Fruit fly (Drosophila melanogaster) whole organism, embryonic: Measurements from ENCODE around the gene CG3339.
A peak's percentile ranks its signal among the peaks of the same experiment; 100 is the strongest.

Source experiments
- Asciz ChIP-seq: fragments of 200-800 bp; sonication (Bioruptor generic); optimal IDR thresholded peaks from 2 replicates; lab custom pipeline; 2017; ENCODE audit warnings: missing biosample characterization, mild to moderate bottlenecking, missing genetic modification characterization, missing genetic modification reagents
- CG10462 ChIP-seq: fragments of 200-800 bp; sonication (Bioruptor generic); optimal IDR thresholded peaks from 2 replicates; lab custom pipeline; 2016; ENCODE audit warnings: missing biosample characterization, missing genetic modification characterization
- CG10543 ChIP-seq: fragments of 200-800 bp; sonication (Bioruptor generic); optimal IDR thresholded peaks from 3 replicates; lab custom pipeline; 2017; ENCODE audit warnings: missing biosample characterization, mild to moderate bottlenecking, missing genetic modification characterization, moderate library complexity
- CG10565 ChIP-seq: fragments of 200-800 bp; sonication (Bioruptor generic); optimal IDR thresholded peaks from 3 replicates; lab custom pipeline; 2016; ENCODE audit warnings: missing biosample characterization, mild to moderate bottlenecking, missing genetic modification characterization
- CG11085 ChIP-seq: fragments of 200-800 bp; sonication (Bioruptor generic); IDR thresholded peaks from 2 replicates; pipeline ENCODE4 v1.3.6; 2022; ENCODE audit warnings: missing biosample characterization, missing genetic modification characterization
- CG11560 ChIP-seq: fragments of 200-800 bp; sonication (Bioruptor generic); IDR thresholded peaks from 3 replicates; pipeline ENCODE4 v1.3.6; 2022; ENCODE audit warnings: missing biosample characterization, missing genetic modification characterization
- CG12104 ChIP-seq: fragments of 200-800 bp; sonication (Bioruptor generic); optimal IDR thresholded peaks from 3 replicates; lab custom pipeline; 2016; ENCODE audit warnings: missing biosample characterization, missing genetic modification characterization
- CG12744 ChIP-seq: fragments of 200-800 bp; sonication (Bioruptor generic); optimal IDR thresholded peaks from 2 replicates; lab custom pipeline; 2016; ENCODE audit warnings: missing biosample characterization, missing genetic modification characterization
- CG14710 ChIP-seq: fragments of 200-800 bp; sonication (Bioruptor generic); optimal IDR thresholded peaks from 3 replicates; lab custom pipeline; 2019; ENCODE audit warnings: missing biosample characterization, mild to moderate bottlenecking, missing genetic modification characterization, moderate library complexity
- CG15269 ChIP-seq: fragments of 200-800 bp; sonication (Bioruptor generic); optimal IDR thresholded peaks from 2 replicates; lab custom pipeline; 2018; ENCODE audit warnings: missing biosample characterization, mild to moderate bottlenecking, missing genetic modification characterization, moderate library complexity
- CG15514 ChIP-seq: fragments of 200-800 bp; sonication (Bioruptor generic); optimal IDR thresholded peaks from 3 replicates; lab custom pipeline; 2017; ENCODE audit warnings: missing biosample characterization, missing genetic modification characterization, mild to moderate bottlenecking, moderate library complexity, missing genetic modification reagents
- CG17328 ChIP-seq: fragments of 200-800 bp; sonication (Bioruptor generic); IDR thresholded peaks from 2 replicates; pipeline ENCODE4 v1.3.6; 2022; ENCODE audit warnings: missing biosample characterization, missing genetic modification characterization
- CG18764 ChIP-seq: fragments of 200-800 bp; sonication (Bioruptor generic); optimal IDR thresholded peaks from 3 replicates; lab custom pipeline; 2016; ENCODE audit warnings: missing biosample characterization, missing genetic modification characterization
- CG2712 ChIP-seq: fragments of 200-800 bp; optimal IDR thresholded peaks from 3 replicates; lab custom pipeline; 2019; ENCODE audit warnings: missing biosample characterization, mild to moderate bottlenecking, missing genetic modification characterization, moderate library complexity
- CG31224 ChIP-seq: fragments of 200-800 bp; sonication (Bioruptor generic); IDR thresholded peaks from 2 replicates; pipeline ENCODE4 v1.3.6; 2022; ENCODE audit warnings: missing biosample characterization, missing genetic modification characterization
- CG4282 ChIP-seq: fragments of 200-800 bp; sonication (Bioruptor generic); optimal IDR thresholded peaks from 2 replicates; lab custom pipeline; 2016; ENCODE audit warnings: missing biosample characterization, missing genetic modification characterization
- CG4328 ChIP-seq: fragments of 200-800 bp; sonication (Bioruptor generic); optimal IDR thresholded peaks from 3 replicates; lab custom pipeline; 2017; ENCODE audit warnings: missing biosample characterization, missing genetic modification reagents, missing genetic modification characterization
- CG4617 ChIP-seq: fragments of 200-800 bp; sonication (Bioruptor generic); optimal IDR thresholded peaks from 3 replicates; lab custom pipeline; 2016; ENCODE audit warnings: missing biosample characterization, missing genetic modification characterization, borderline replicate concordance
- CG6654 ChIP-seq: fragments of 200-800 bp; sonication (Bioruptor generic); optimal IDR thresholded peaks from 2 replicates; lab custom pipeline; 2017; ENCODE audit warnings: missing biosample characterization, mild to moderate bottlenecking, missing genetic modification characterization
- CG7928 ChIP-seq: fragments of 200-800 bp; sonication (Bioruptor generic); optimal IDR thresholded peaks from 2 replicates; lab custom pipeline; 2017; ENCODE audit warnings: missing biosample characterization, mild to moderate bottlenecking, missing genetic modification characterization
- CG8290 ChIP-seq, 3 experiments: fragments of 200-800 bp; sonication (Bioruptor generic); optimal IDR thresholded peaks; 2 replicates each; lab custom pipeline; 2016 to 2019; ENCODE audit warnings: missing biosample characterization in 3 of 3, missing genetic modification characterization in 3 of 3, mild to moderate bottlenecking in 2 of 3, moderate library complexity in 1 of 3
- Dad ChIP-seq: fragments of 200-800 bp; sonication (Bioruptor generic); optimal IDR thresholded peaks from 3 replicates; lab custom pipeline; 2016; ENCODE audit warnings: missing biosample characterization, missing genetic modification characterization
- Doc2 ChIP-seq: fragments of 200-800 bp; sonication (Bioruptor generic); IDR thresholded peaks from 2 replicates; pipeline ENCODE4 v1.3.6; 2022; ENCODE audit warnings: missing biosample characterization, missing genetic modification characterization
- H15 ChIP-seq: fragments of 200-800 bp; sonication (Bioruptor generic); IDR thresholded peaks from 3 replicates; pipeline ENCODE4 v1.3.6; 2022; ENCODE audit warnings: missing biosample characterization, missing genetic modification characterization
- HLH3B ChIP-seq: fragments of 200-800 bp; sonication (Bioruptor generic); IDR thresholded peaks from 2 replicates; pipeline ENCODE4 v1.3.6; 2022; ENCODE audit warnings: missing biosample characterization, missing genetic modification characterization
- Hey ChIP-seq: fragments of 200-800 bp; sonication (Bioruptor generic); optimal IDR thresholded peaks from 3 replicates; lab custom pipeline; 2018; ENCODE audit warnings: missing biosample characterization, mild to moderate bottlenecking, missing genetic modification characterization
- Hsf ChIP-seq: fragments of 200-800 bp; sonication (Bioruptor generic); optimal IDR thresholded peaks from 3 replicates; lab custom pipeline; 2016; ENCODE audit warnings: missing biosample characterization, missing genetic modification characterization
- Neu2 ChIP-seq: fragments of 200-800 bp; sonication (Bioruptor generic); optimal IDR thresholded peaks from 3 replicates; lab custom pipeline; 2016; ENCODE audit warnings: missing biosample characterization, missing genetic modification characterization, borderline replicate concordance
- NfI ChIP-seq: fragments of 200-800 bp; sonication (Bioruptor generic); optimal IDR thresholded peaks from 3 replicates; lab custom pipeline; 2018; ENCODE audit warnings: missing biosample characterization, mild to moderate bottlenecking, missing genetic modification characterization, moderate library complexity
- PHDP ChIP-seq: fragments of 200-800 bp; sonication (Bioruptor generic); optimal IDR thresholded peaks from 3 replicates; lab custom pipeline; 2018; ENCODE audit warnings: missing biosample characterization, mild to moderate bottlenecking, missing genetic modification characterization, moderate library complexity
- Ravus ChIP-seq: fragments of 200-800 bp; sonication (Bioruptor generic); IDR thresholded peaks from 2 replicates; pipeline ENCODE4 v1.3.6; 2022; ENCODE audit warnings: missing biosample characterization, missing genetic modification characterization
- Sox100B ChIP-seq: fragments of 200-800 bp; sonication (Bioruptor generic); optimal IDR thresholded peaks from 3 replicates; lab custom pipeline; 2018; ENCODE audit warnings: missing biosample characterization, mild to moderate bottlenecking, missing genetic modification characterization
- ab ChIP-seq: fragments of 200-800 bp; sonication (Bioruptor generic); optimal IDR thresholded peaks from 2 replicates; lab custom pipeline; 2016; ENCODE audit warnings: missing biosample characterization, missing genetic modification characterization
- bsh ChIP-seq, 2 experiments: fragments of 200-800 bp; sonication (Bioruptor generic); optimal IDR thresholded peaks; 2 replicates each; lab custom pipeline; 2017 to 2018; ENCODE audit warnings: mild to moderate bottlenecking in 2 of 2, missing biosample characterization in 2 of 2, missing genetic modification characterization in 2 of 2, moderate library complexity in 1 of 2
- cad ChIP-seq: fragments of >200 bp; optimal IDR thresholded peaks from 2 replicates; lab custom pipeline; 2017; ENCODE audit warnings: missing biosample characterization, missing genetic modification characterization
- chn ChIP-seq: fragments of 200-800 bp; sonication (Bioruptor generic); optimal IDR thresholded peaks from 2 replicates; lab custom pipeline; 2016; ENCODE audit warnings: missing biosample characterization, missing genetic modification characterization
- croc ChIP-seq: fragments of 200-800 bp; sonication (Bioruptor generic); conservative IDR thresholded peaks from 3 replicates; pipeline ENCODE4 v1.3.6; 2022; ENCODE audit warnings: missing biosample characterization, missing genetic modification characterization
- dysf ChIP-seq: fragments of 200-800 bp; sonication (Bioruptor generic); IDR thresholded peaks from 3 replicates; pipeline ENCODE4 v1.3.6; 2022; ENCODE audit warnings: missing biosample characterization, missing genetic modification characterization
- ewg ChIP-seq: fragments of 200-800 bp; sonication (Bioruptor generic); optimal IDR thresholded peaks from 3 replicates; lab custom pipeline; 2017; ENCODE audit warnings: mild to moderate bottlenecking, missing biosample characterization, missing genetic modification reagents, missing genetic modification characterization
- ftz-f1 ChIP-seq: fragments of 200-800 bp; sonication (Bioruptor generic); optimal IDR thresholded peaks from 2 replicates; lab custom pipeline; 2016; ENCODE audit warnings: missing biosample characterization, missing genetic modification characterization
- gcm2 ChIP-seq: fragments of 200-800 bp; sonication (Bioruptor generic); optimal IDR thresholded peaks from 2 replicates; lab custom pipeline; 2016; ENCODE audit warnings: missing biosample characterization, missing genetic modification characterization
- ind ChIP-seq: fragments of 200-800 bp; sonication (Bioruptor generic); optimal IDR thresholded peaks from 3 replicates; lab custom pipeline; 2016; ENCODE audit warnings: missing biosample characterization, missing genetic modification characterization
- lilli ChIP-seq: fragments of 200-800 bp; sonication (Bioruptor generic); optimal IDR thresholded peaks from 3 replicates; lab custom pipeline; 2016; ENCODE audit warnings: missing biosample characterization, missing genetic modification characterization
- nau ChIP-seq: fragments of 200-800 bp; sonication (Bioruptor generic); optimal IDR thresholded peaks from 3 replicates; lab custom pipeline; 2017; ENCODE audit warnings: missing biosample characterization, mild to moderate bottlenecking, missing genetic modification characterization, missing genetic modification reagents
- p53 ChIP-seq: fragments of 200-800 bp; sonication (Bioruptor generic); optimal IDR thresholded peaks from 2 replicates; lab custom pipeline; 2016; ENCODE audit warnings: missing biosample characterization, missing genetic modification characterization
- pum ChIP-seq: fragments of 200-800 bp; sonication (Bioruptor generic); optimal IDR thresholded peaks from 2 replicates; lab custom pipeline; 2016; ENCODE audit warnings: missing biosample characterization, missing genetic modification characterization
- shn ChIP-seq: fragments of 200-800 bp; sonication (Bioruptor generic); optimal IDR thresholded peaks from 3 replicates; lab custom pipeline; 2016; ENCODE audit warnings: missing biosample characterization, missing genetic modification characterization
- sima ChIP-seq: fragments of 200-800 bp; sonication (Bioruptor generic); optimal IDR thresholded peaks from 2 replicates; lab custom pipeline; 2016; ENCODE audit warnings: missing biosample characterization, missing genetic modification characterization
- unpg ChIP-seq: fragments of 200-800 bp; sonication (Bioruptor generic); optimal IDR thresholded peaks from 3 replicates; lab custom pipeline; 2018; ENCODE audit warnings: missing biosample characterization, mild to moderate bottlenecking, missing genetic modification characterization, moderate library complexity
- usp ChIP-seq: fragments of >200 bp; optimal IDR thresholded peaks from 2 replicates; lab custom pipeline; 2017; ENCODE audit warnings: missing biosample characterization, missing genetic modification characterization
- wdn ChIP-seq: fragments of 200-800 bp; sonication (Bioruptor generic); IDR thresholded peaks from 2 replicates; pipeline ENCODE4 v1.3.6; 2022; ENCODE audit warnings: missing biosample characterization, missing genetic modification characterization

CG3339 gene

DNA sequence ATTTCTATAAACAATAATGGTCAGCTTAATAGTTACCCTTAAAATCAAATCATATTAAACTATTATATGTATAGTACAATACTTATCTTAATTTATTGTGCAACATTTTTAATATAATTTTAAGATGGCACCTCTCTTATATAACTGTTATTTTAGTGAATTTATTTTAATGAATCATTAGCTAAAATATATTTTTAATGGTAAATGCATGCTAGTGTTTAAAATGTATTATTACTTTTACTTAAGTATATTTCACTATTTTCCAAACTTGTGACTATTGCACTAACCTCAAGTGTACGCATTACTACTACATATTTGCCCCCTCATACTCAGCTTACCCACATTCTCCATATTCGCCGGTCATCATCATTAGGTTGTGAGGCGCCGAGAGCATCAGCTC, 75.9 kb downstream of the CG3339 start (continued):
- TF ChIP-seq ftz-f1 (GFP tag; lab: Kevin White, UChicago), result no peak
- TF ChIP-seq wdn (GFP tag; lab: Robert Waterston, UW), result no peak
- peak; percentile 74 for TF ChIP-seq Asciz
- TF ChIP-seq CG4282, result no peak
- TF ChIP-seq lilli (GFP tag; lab: Kevin White, UChicago), result peak; percentile 1
- peak; percentile 51; the same call in 2 of the 3 replicates for TF ChIP-seq croc (GFP tag; lab: Robert Waterston, UW)
- no peak for TF ChIP-seq CG11560 (tag; lab: Robert Waterston, UW)
- peak; percentile 61; the same call in 1 of the 2 replicates for TF ChIP-seq CG17328 (GFP tag; lab: Robert Waterston, UW)
- no peak for TF ChIP-seq nau
- peak; percentile 92 for TF ChIP-seq CG14710 (tag; lab: Kevin White, UChicago)
- TF ChIP-seq bsh (GFP tag; optimal IDR thresholded peaks at IDR 0.05; lab: Kevin White, UChicago), result peak; percentile 25 to 87
- TF ChIP-seq Neu2 (GFP tag; lab: Kevin White, UChicago), result no peak
- TF ChIP-seq CG10543 (GFP tag; lab: Kevin White, UChicago), result peak; percentile 13
- TF ChIP-seq CG4617 (GFP tag; lab: Kevin White, UChicago), result no peak
- TF ChIP-seq cad, result no peak
- no peak for TF ChIP-seq shn (GFP tag; lab: Kevin White, UChicago)
- peak; percentile 90 for TF ChIP-seq Sox100B
- TF ChIP-seq HLH3B (GFP tag; lab: Robert Waterston, UW), result peak; percentile 69
- TF ChIP-seq gcm2, result no peak
- TF ChIP-seq usp (GFP tag; lab: Kevin White, UChicago), result no peak
- peak; percentile 54 for TF ChIP-seq ewg (GFP tag; lab: Kevin White, UChicago)
- no peak for TF ChIP-seq ab (GFP tag; lab: Kevin White, UChicago)
- no peak for TF ChIP-seq H15 (GFP tag; lab: Robert Waterston, UW)
- peak; percentile 52 for TF ChIP-seq NfI (GFP tag; lab: Kevin White, UChicago)
- TF ChIP-seq unpg, result peak; percentile 88
- TF ChIP-seq CG4328 (GFP tag; lab: Kevin White, UChicago), result peak; percentile 72
- TF ChIP-seq sima (GFP tag; lab: Kevin White, UChicago), result no peak
- TF ChIP-seq chn (GFP tag; lab: Kevin White, UChicago), result no peak
- peak; percentile 92 for TF ChIP-seq PHDP (tag; lab: Kevin White, UChicago)
- TF ChIP-seq dysf, result peak; percentile 73
- TF ChIP-seq Hey (tag; lab: Kevin White, UChicago), result no peak
- peak; percentile 69 for TF ChIP-seq ind
- no peak for TF ChIP-seq CG10462
- TF ChIP-seq CG18764, result peak; percentile 27
- no peak; the same call in 1 of the 2 replicates for TF ChIP-seq Ravus (GFP tag; lab: Robert Waterston, UW)
- TF ChIP-seq CG11085 (GFP tag; lab: Robert Waterston, UW), result no peak
- no peak for TF ChIP-seq Dad (GFP tag; lab: Kevin White, UChicago)
- TF ChIP-seq CG7928 (GFP tag; lab: Kevin White, UChicago), result no peak
- TF ChIP-seq CG31224, result no peak
- no peak for TF ChIP-seq CG10565 (GFP tag; lab: Kevin White, UChicago)
- no peak for TF ChIP-seq CG12744 (GFP tag; lab: Kevin White, UChicago)
- peak; percentile 47 for TF ChIP-seq CG15514 (GFP tag; lab: Kevin White, UChicago)
- peak; percentile 24 for TF ChIP-seq CG8290 (GFP tag; optimal IDR thresholded peaks at IDR 0.05; lab: Kevin White, UChicago)
- peak in 1 of 2 experiments; percentile 38 for TF ChIP-seq CG8290 (tag; optimal IDR thresholded peaks at IDR 0.05; lab: Kevin White, UChicago)
- peak; percentile 93 for TF ChIP-seq CG2712 (tag; lab: Kevin White, UChicago)
- TF ChIP-seq pum, result no peak
- TF ChIP-seq CG15269 (tag; lab: Kevin White, UChicago), result peak; percentile 91
- no peak for TF ChIP-seq Doc2 (GFP tag; lab: Robert Waterston, UW)
- TF ChIP-seq CG6654 (GFP tag; lab: Kevin White, UChicago), result peak; percentile 38
- no peak for TF ChIP-seq p53 (GFP tag; lab: Kevin White, UChicago)
- peak; percentile 75 for TF ChIP-seq CG12104
- TF ChIP-seq Hsf (GFP tag; lab: Kevin White, UChicago), result peak; percentile 43
